Fruit fly (Drosophila melanogaster) whole organism, prepupa: ENCODE data around the gene CG13096.

ENCODE experiments used
- Blimp-1 ChIP-seq: fragments of 200-800 bp; sonication (Bioruptor generic); optimal IDR thresholded peaks from 3 replicates; lab custom pipeline; 2017; ENCODE audit warnings: missing biosample characterization, missing genetic modification characterization, mild to moderate bottlenecking, moderate library complexity, missing genetic modification reagents
- CG11294 ChIP-seq: fragments of 200-800 bp; sonication (Bioruptor generic); IDR thresholded peaks from 2 replicates; pipeline ENCODE4 v1.3.6; 2022; ENCODE audit warnings: missing biosample characterization, missing genetic modification characterization
- CG31627 ChIP-seq: fragments of 200-800 bp; sonication (Bioruptor generic); optimal IDR thresholded peaks from 3 replicates; lab custom pipeline; 2016; ENCODE audit warnings: missing biosample characterization, missing genetic modification characterization
- CG34406 ChIP-seq: fragments of 200-800 bp; sonication (Bioruptor generic); optimal IDR thresholded peaks from 3 replicates; lab custom pipeline; 2016; ENCODE audit warnings: missing biosample characterization, missing genetic modification characterization
- Gug ChIP-seq: fragments of 200-800 bp; sonication (Bioruptor generic); IDR thresholded peaks from 2 replicates; pipeline ENCODE4 v1.3.6; 2022; ENCODE audit warnings: missing biosample characterization, missing genetic modification characterization
- Hr39 ChIP-seq: fragments of 200-800 bp; sonication (Bioruptor generic); optimal IDR thresholded peaks from 2 replicates; lab custom pipeline; 2016; ENCODE audit warnings: missing biosample characterization, missing genetic modification characterization
- svp ChIP-seq: fragments of 200-800 bp; sonication (Bioruptor generic); peaks from one replicate; lab custom pipeline; 2016; ENCODE audit warnings: missing biosample characterization, missing genetic modification characterization
- vri ChIP-seq: fragments of 200-800 bp; sonication (Bioruptor generic); optimal IDR thresholded peaks from 3 replicates; lab custom pipeline; 2016; ENCODE audit warnings: missing biosample characterization, mild to moderate bottlenecking, missing genetic modification characterization

dm6 chr2L:8480825-8481224, 30.8 kb downstream of the CG13096 start:
- TF ChIP-seq Gug (GFP tag; lab: Robert Waterston, UW) (no peak), svp (GFP tag; lab: Kevin White, UChicago) (no peak), CG11294 (GFP tag; lab: Robert Waterston, UW) (no peak), Hr39 (GFP tag; lab: Kevin White, UChicago) (no peak), CG31627 (no peak), Blimp-1 (GFP tag; lab: Kevin White, UChicago) (no peak), vri (GFP tag; lab: Kevin White, UChicago) (no peak), CG34406 (no peak)
